Fruit fly (Drosophila melanogaster) whole organism, adult: Measurements from ENCODE around the gene zetaCOP.

Experiments used
- CG11617 ChIP-seq: fragments of 200-800 bp; sonication (Bioruptor generic); optimal IDR thresholded peaks from 2 replicates; lab custom pipeline; 2017; ENCODE audit warnings: mild to moderate bottlenecking, missing biosample characterization, missing genetic modification reagents, missing genetic modification characterization
- CG12768 ChIP-seq: fragments of 200-800 bp; sonication (Bioruptor generic); optimal IDR thresholded peaks from 2 replicates; lab custom pipeline; 2017; ENCODE audit warnings: missing biosample characterization, missing genetic modification characterization, mild to moderate bottlenecking, moderate library complexity, missing genetic modification reagents
- CG14711 ChIP-seq: fragments of 200-800 bp; sonication (Bioruptor generic); optimal IDR thresholded peaks from 2 replicates; lab custom pipeline; 2018; ENCODE audit warnings: missing biosample characterization, mild to moderate bottlenecking, missing genetic modification characterization, moderate library complexity
- CG1620 ChIP-seq: fragments of 200-800 bp; sonication (Bioruptor generic); optimal IDR thresholded peaks from 2 replicates; lab custom pipeline; 2016; ENCODE audit warnings: missing biosample characterization, missing genetic modification characterization
- CG33017 ChIP-seq: fragments of 200-800 bp; sonication (Bioruptor generic); optimal IDR thresholded peaks from 2 replicates; lab custom pipeline; 2018; ENCODE audit warnings: missing biosample characterization, mild to moderate bottlenecking, missing genetic modification characterization, moderate library complexity
- CG5204 ChIP-seq: fragments of 200-800 bp; sonication (Bioruptor generic); optimal IDR thresholded peaks from 2 replicates; lab custom pipeline; 2016; ENCODE audit warnings: missing biosample characterization, missing genetic modification characterization
- CG7045 ChIP-seq: fragments of 200-800 bp; sonication (Bioruptor generic); optimal IDR thresholded peaks from 2 replicates; lab custom pipeline; 2017; ENCODE audit warnings: missing biosample characterization, mild to moderate bottlenecking, missing genetic modification characterization
- CG7101 ChIP-seq: fragments of 200-800 bp; sonication (Bioruptor generic); optimal IDR thresholded peaks from 2 replicates; lab custom pipeline; 2018; ENCODE audit warnings: missing biosample characterization, mild to moderate bottlenecking, missing genetic modification characterization, moderate library complexity
- Clk ChIP-seq: fragments of 200-800 bp; sonication (Bioruptor generic); optimal IDR thresholded peaks from 2 replicates; lab custom pipeline; 2017; ENCODE audit warnings: missing biosample characterization, missing genetic modification characterization
- Crg-1 ChIP-seq: fragments of 200-800 bp; sonication (Bioruptor generic); optimal IDR thresholded peaks from 2 replicates; lab custom pipeline; 2016; ENCODE audit warnings: missing biosample characterization, missing genetic modification characterization
- Hr96 ChIP-seq: fragments of 200-800 bp; sonication (Bioruptor generic); optimal IDR thresholded peaks from 2 replicates; lab custom pipeline; 2016; ENCODE audit warnings: missing biosample characterization, missing genetic modification characterization
- Mnt ChIP-seq: fragments of 200-800 bp; sonication (Bioruptor generic); optimal IDR thresholded peaks from 2 replicates; lab custom pipeline; 2016; ENCODE audit warnings: missing biosample characterization, mild to moderate bottlenecking, missing genetic modification characterization
- bab1 ChIP-seq: fragments of 200-800 bp; sonication (Bioruptor generic); optimal IDR thresholded peaks from 3 replicates; lab custom pipeline; 2019; ENCODE audit warnings: missing biosample characterization, mild to moderate bottlenecking, missing genetic modification characterization, moderate library complexity
- cic ChIP-seq: fragments of 200-800 bp; sonication (Bioruptor generic); optimal IDR thresholded peaks from 2 replicates; lab custom pipeline; 2017; ENCODE audit warnings: missing biosample characterization, mild to moderate bottlenecking, missing genetic modification characterization, moderate library complexity
- cnc ChIP-seq, 2 experiments: fragments of >200 bp; optimal IDR thresholded peaks; 2 replicates each; lab custom pipeline; 2017
- kay ChIP-seq: fragments of 200-800 bp; sonication (Bioruptor generic); peaks from one replicate; lab custom pipeline; 2016; ENCODE audit warnings: missing biosample characterization, missing genetic modification characterization, borderline replicate concordance
- ovo ChIP-seq: fragments of 200-800 bp; sonication (Bioruptor generic); optimal IDR thresholded peaks from 2 replicates; lab custom pipeline; 2016; ENCODE audit warnings: missing biosample characterization, missing genetic modification characterization
- pad ChIP-seq: fragments of 200-800 bp; sonication (Bioruptor generic); optimal IDR thresholded peaks from 3 replicates; lab custom pipeline; 2017; ENCODE audit warnings: missing biosample characterization, missing genetic modification characterization, mild to moderate bottlenecking, moderate library complexity, missing genetic modification reagents
- tj ChIP-seq: fragments of 200-800 bp; sonication (Bioruptor generic); optimal IDR thresholded peaks from 3 replicates; lab custom pipeline; 2017; ENCODE audit warnings: missing biosample characterization, mild to moderate bottlenecking, missing genetic modification characterization, moderate library complexity
- toe ChIP-seq: fragments of 200-800 bp; sonication (Bioruptor generic); optimal IDR thresholded peaks from 2 replicates; lab custom pipeline; 2016; ENCODE audit warnings: missing biosample characterization, missing genetic modification characterization

The zetaCOP gene

DNA sequence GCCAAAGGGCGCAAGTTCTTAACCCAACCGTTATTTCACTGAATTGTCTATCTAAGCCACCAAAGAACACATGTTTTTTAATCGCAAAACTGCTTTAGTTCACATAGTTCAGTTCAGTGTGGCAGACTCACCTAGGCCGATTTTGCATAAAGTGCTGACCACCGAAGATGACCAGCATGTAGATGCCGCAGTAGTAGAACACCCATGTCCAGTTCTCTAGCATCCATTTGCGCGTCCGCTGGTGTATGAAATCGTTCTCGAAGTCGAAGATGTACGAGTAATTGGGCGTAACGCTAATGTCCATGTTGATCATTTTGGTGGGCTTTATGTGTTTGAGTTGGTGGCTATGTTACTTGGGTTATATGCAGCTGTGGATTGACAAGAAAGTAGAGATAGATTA is 14.3 kb downstream of the zetaCOP start:
- TF ChIP-seq CG14711 (tag; lab: Kevin White, UChicago) (no peak), tj (GFP tag; lab: Kevin White, UChicago) (no peak), bab1 (GFP tag; lab: Kevin White, UChicago) (no peak), kay (GFP tag; lab: Kevin White, UChicago) (no peak), pad (no peak), ovo (GFP tag; lab: Kevin White, UChicago) (no peak), CG5204 (no peak), Mnt (GFP tag; lab: Kevin White, UChicago) (no peak), CG1620 (GFP tag; lab: Kevin White, UChicago) (no peak), CG7101 (no peak), CG12768 (no peak), toe (GFP tag; lab: Kevin White, UChicago) (no peak), cnc (optimal IDR thresholded peaks at IDR 0.05; lab: Kevin White, UChicago) (no peak), CG7045 (GFP tag; lab: Kevin White, UChicago) (no peak)

dm6 chr3L:16657014-16657413 is 16.3 kb downstream of the zetaCOP start:
- no peak for TF ChIP-seq CG33017 (tag; lab: Kevin White, UChicago)
- TF ChIP-seq cic = no peak
- no peak for TF ChIP-seq CG7045 (GFP tag; lab: Kevin White, UChicago)
- no peak for TF ChIP-seq bab1 (GFP tag; lab: Kevin White, UChicago)
- no peak for TF ChIP-seq ovo (GFP tag; lab: Kevin White, UChicago)
- no peak for TF ChIP-seq Crg-1 (GFP tag; lab: Kevin White, UChicago)
- TF ChIP-seq tj (GFP tag; lab: Kevin White, UChicago) = no peak
- no peak for TF ChIP-seq CG11617 (GFP tag; lab: Kevin White, UChicago)
- no peak for TF ChIP-seq kay (GFP tag; lab: Kevin White, UChicago)
- TF ChIP-seq cnc (optimal IDR thresholded peaks at IDR 0.05; lab: Kevin White, UChicago) = no peak
- no peak for TF ChIP-seq CG7101
- TF ChIP-seq CG12768 = no peak
- no peak for TF ChIP-seq Clk (GFP tag; lab: Kevin White, UChicago)
- TF ChIP-seq toe (GFP tag; lab: Kevin White, UChicago) = no peak
- TF ChIP-seq pad = no peak

- TF ChIP-seq Mnt (GFP tag; lab: Kevin White, UChicago) (no peak), CG7101 (no peak), Hr96 (GFP tag; lab: Kevin White, UChicago) (no peak), kay (GFP tag; lab: Kevin White, UChicago) (no peak)
Observed at dm6 chr3L:16653679-16654078, 19.7 kb downstream of the zetaCOP start.

- TF ChIP-seq CG7045 (GFP tag; lab: Kevin White, UChicago) (peak; percentile 16), toe (GFP tag; lab: Kevin White, UChicago) (no peak), Crg-1 (GFP tag; lab: Kevin White, UChicago) (no peak), Mnt (GFP tag; lab: Kevin White, UChicago) (no peak), ovo (GFP tag; lab: Kevin White, UChicago) (no peak), cic (peak; percentile 53), Clk (GFP tag; lab: Kevin White, UChicago) (no peak), Hr96 (GFP tag; lab: Kevin White, UChicago) (no peak), tj (GFP tag; lab: Kevin White, UChicago) (no peak), kay (GFP tag; lab: Kevin White, UChicago) (peak; percentile 86), CG33017 (tag; lab: Kevin White, UChicago) (no peak), CG12768 (peak; percentile 24), cnc (optimal IDR thresholded peaks at IDR 0.05; lab: Kevin White, UChicago) (no peak), CG11617 (GFP tag; lab: Kevin White, UChicago) (no peak), CG14711 (tag; lab: Kevin White, UChicago) (no peak), bab1 (GFP tag; lab: Kevin White, UChicago) (no peak)
Observed at dm6 chr3L:16652531-16652930, 20.8 kb downstream of the zetaCOP start.

DNA sequence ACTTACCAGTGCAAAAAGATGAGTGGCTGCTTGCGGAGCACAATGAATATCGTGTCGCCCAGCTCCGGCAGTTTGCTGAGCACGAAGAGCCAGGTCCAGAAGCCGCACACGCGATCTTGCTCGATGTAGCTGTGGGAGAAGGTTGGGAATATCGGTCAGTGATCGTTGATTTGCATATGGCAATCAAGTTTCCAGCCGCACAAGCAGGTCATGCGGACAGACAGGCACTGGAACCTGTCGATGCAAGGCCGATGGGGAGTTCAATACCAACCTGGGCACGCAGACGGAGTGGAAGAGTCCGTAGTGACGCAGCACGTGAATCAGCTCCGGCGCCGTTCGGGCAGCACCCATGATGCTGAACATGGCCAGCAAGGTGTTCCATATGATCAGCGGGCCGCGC is 22.2 kb downstream of the zetaCOP start:
- TF ChIP-seq CG33017 (tag; lab: Kevin White, UChicago) (no peak), CG7045 (GFP tag; lab: Kevin White, UChicago) (no peak), pad (no peak), CG14711 (tag; lab: Kevin White, UChicago) (no peak)

- TF ChIP-seq cic = no peak
- no peak for TF ChIP-seq Clk (GFP tag; lab: Kevin White, UChicago)
- no peak for TF ChIP-seq CG14711 (tag; lab: Kevin White, UChicago)
- no peak for TF ChIP-seq pad
- no peak for TF ChIP-seq CG5204
- no peak for TF ChIP-seq Hr96 (GFP tag; lab: Kevin White, UChicago)
- no peak for TF ChIP-seq CG12768
- no peak for TF ChIP-seq CG33017 (tag; lab: Kevin White, UChicago)
- no peak for TF ChIP-seq kay (GFP tag; lab: Kevin White, UChicago)
- no peak for TF ChIP-seq Crg-1 (GFP tag; lab: Kevin White, UChicago)
- TF ChIP-seq bab1 (GFP tag; lab: Kevin White, UChicago) = no peak
- no peak for TF ChIP-seq toe (GFP tag; lab: Kevin White, UChicago)
- no peak for TF ChIP-seq ovo (GFP tag; lab: Kevin White, UChicago)
- no peak for TF ChIP-seq CG11617 (GFP tag; lab: Kevin White, UChicago)
- TF ChIP-seq tj (GFP tag; lab: Kevin White, UChicago) = no peak
Observed at dm6 chr3L:16650078-16650477, 23.3 kb downstream of the zetaCOP start.
